Fruit fly (Drosophila melanogaster): ENCODE measurements around the gene Nek2.

Gene Nek2

DNA sequence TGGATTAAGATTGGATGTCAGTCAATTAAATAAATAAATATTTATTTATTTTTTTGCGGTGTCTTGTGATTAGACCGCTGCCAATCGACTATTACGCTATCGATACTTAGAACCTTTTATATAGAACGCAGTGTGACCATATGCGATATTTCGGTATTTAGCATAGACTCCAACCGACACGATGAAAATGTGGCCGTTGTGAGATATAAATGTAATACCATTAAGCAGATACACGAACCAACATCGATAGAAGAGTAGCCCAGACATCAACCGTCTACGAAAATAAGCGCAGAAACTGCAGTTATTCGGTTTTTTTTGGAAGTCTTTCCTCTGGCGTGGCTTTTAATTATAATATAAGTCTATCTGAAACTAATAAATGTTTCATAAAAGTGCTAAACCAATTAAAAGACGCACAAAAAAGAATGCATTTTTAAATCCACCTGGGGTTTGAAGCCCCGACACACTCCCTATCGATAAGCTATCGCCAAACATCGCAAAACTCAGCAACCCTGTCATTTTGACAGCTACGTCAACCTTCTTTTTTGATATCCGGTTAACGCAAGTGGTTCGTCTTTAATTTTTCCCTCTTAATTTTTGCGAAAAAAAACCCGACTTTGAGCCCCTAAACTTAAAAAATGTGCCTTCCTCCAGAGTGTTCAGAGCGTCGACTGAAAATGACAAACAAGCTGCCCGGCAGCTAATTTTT is 41.9 kb upstream of the Nek2 start, which contains the start of the genes Dhdds and RpS14a (continued):
- TF ChIP-seq wdn (GFP tag; IDR thresholded peaks at IDR 0.05) (no peak), Kr (GFP tag; optimal IDR thresholded peaks at IDR 0.05) (no peak), Trl (optimal IDR thresholded peaks at IDR 0.05) (no peak), Trl (GFP tag; optimal IDR thresholded peaks at IDR 0.05) (peak; percentile 5), CG15479 (GFP tag; optimal IDR thresholded peaks at IDR 0.05) (no peak), Dip3 (GFP tag; optimal IDR thresholded peaks at IDR 0.05) (no peak), ttk (GFP tag; IDR thresholded peaks at IDR 0.05) (no peak), CG5245 (GFP tag; optimal IDR thresholded peaks at IDR 0.05) (no peak), Blimp-1 (GFP tag; optimal IDR thresholded peaks at IDR 0.05) (no peak), unc-4 (GFP tag; IDR thresholded peaks at IDR 0.05; ENCODE audit: partially characterized antibody) (peak; percentile 71), fd3F (GFP tag; optimal IDR thresholded peaks at IDR 0.05) (peak; percentile 16), zen2 (GFP tag; IDR thresholded peaks at IDR 0.05; ENCODE audit: partially characterized antibody) (peak; percentile 72; the same call in 2 of the 3 replicates), CG3838 (GFP tag; optimal IDR thresholded peaks at IDR 0.05) (peak; percentile 22), CG4282 (GFP tag; optimal IDR thresholded peaks at IDR 0.05) (peak; percentile 5), CG15601 (tag; optimal IDR thresholded peaks at IDR 0.05) (peak; percentile 74), Oaz (GFP tag; IDR thresholded peaks at IDR 0.05) (no peak), CG1602 (GFP tag; optimal IDR thresholded peaks at IDR 0.05) (no peak), CG8089 (GFP tag; optimal IDR thresholded peaks at IDR 0.05) (peak; percentile 11), Nf-YA (GFP tag; IDR thresholded peaks at IDR 0.05) (0 out of 2 replicates have a peak, but pooled peaks have one; percentile 17), CG3726 (GFP tag; IDR thresholded peaks at IDR 0.05) (no peak), Stat92E (GFP tag; optimal IDR thresholded peaks at IDR 0.05) (peak in 1 of 3 experiments; percentile 44), Ssrp (tag; optimal IDR thresholded peaks at IDR 0.05) (no peak), sr (GFP tag; IDR thresholded peaks at IDR 0.05) (no peak), CG10147 (GFP tag; optimal IDR thresholded peaks at IDR 0.05) (peak; percentile 72), Awh (GFP tag; IDR thresholded peaks at IDR 0.05) (no peak), ac (GFP tag; optimal IDR thresholded peaks at IDR 0.05) (no peak), NK7.1 (GFP tag; optimal IDR thresholded peaks at IDR 0.05) (peak; percentile 28), ara (GFP tag; IDR thresholded peaks at IDR 0.05) (no peak), ap (GFP tag; IDR thresholded peaks at IDR 0.05) (no peak), Adf1 (GFP tag; IDR thresholded peaks at IDR 0.05) (no peak), Rx (GFP tag; IDR thresholded peaks at IDR 0.05) (peak; percentile 11; the same call in 1 of the 2 replicates), dysf (GFP tag; IDR thresholded peaks at IDR 0.05) (peak; percentile 35; the same call in 1 of the 3 replicates), gro (GFP tag; optimal IDR thresholded peaks at IDR 0.05) (no peak), dmrt99B (tag; optimal IDR thresholded peaks at IDR 0.05) (no peak), bsh (GFP tag; optimal IDR thresholded peaks at IDR 0.05) (peak in 1 of 2 experiments; percentile 25), zfh2 (GFP tag; optimal IDR thresholded peaks at IDR 0.05) (peak; percentile 61), ham (GFP tag; IDR thresholded peaks at IDR 0.05) (no peak), cad (GFP tag; optimal IDR thresholded peaks at IDR 0.05) (no peak), Taf1 (GFP tag; IDR thresholded peaks at IDR 0.05) (no peak), tap (tag; optimal IDR thresholded peaks at IDR 0.05) (no peak), pho (GFP tag; optimal IDR thresholded peaks at IDR 0.05) (peak; percentile 35), CG16813 (GFP tag; IDR thresholded peaks at IDR 0.05; ENCODE audit: partially characterized antibody) (peak; percentile 83), ci (GFP tag; IDR thresholded peaks at IDR 0.05) (peak; percentile 75), Fer3 (tag; optimal IDR thresholded peaks at IDR 0.05) (peak; percentile 24), CG12104 (GFP tag; optimal IDR thresholded peaks at IDR 0.05) (peak; percentile 82), bigmax (GFP tag; optimal IDR thresholded peaks at IDR 0.05) (no peak), gcm2 (GFP tag; optimal IDR thresholded peaks at IDR 0.05) (no peak), chinmo (GFP tag; IDR thresholded peaks at IDR 0.05; ENCODE audit: partially characterized antibody) (no peak), HLHmδ (GFP tag; optimal IDR thresholded peaks at IDR 0.05) (peak; percentile 77), rib (GFP tag; IDR thresholded peaks at IDR 0.05) (no peak)

Data from whole organism, embryonic.